Worm (Caenorhabditis elegans): Measurements from ENCODE around the gene M02B1.4.

ce11 chrIV:12817539-12817938 is 7.6 kb downstream of the M02B1.4 start:
- TF ChIP-seq aly-2 (tag; optimal IDR thresholded peaks at IDR 0.05): no peak
- no peak for TF ChIP-seq sma-9 (GFP tag; optimal IDR thresholded peaks at IDR 0.05)
- no peak for TF ChIP-seq sma-9 (tag; optimal IDR thresholded peaks at IDR 0.05)
- TF ChIP-seq lin-39 (tag; optimal IDR thresholded peaks at IDR 0.05): no peak
- no peak for TF ChIP-seq nhr-23 (tag; optimal IDR thresholded peaks at IDR 0.05)
- no peak for TF ChIP-seq ztf-11 (tag; optimal IDR thresholded peaks at IDR 0.05)
- no peak for TF ChIP-seq ama-1 (optimal IDR thresholded peaks at IDR 0.05)
- no peak for TF ChIP-seq ztf-4 (tag; optimal IDR thresholded peaks at IDR 0.05)
- no peak for TF ChIP-seq skn-1 (tag; optimal IDR thresholded peaks at IDR 0.05)
- no peak for TF ChIP-seq alr-1 (tag; optimal IDR thresholded peaks at IDR 0.05)
- TF ChIP-seq unc-62 (GFP tag; optimal IDR thresholded peaks at IDR 0.05): no peak
- TF ChIP-seq ceh-82 (tag; optimal IDR thresholded peaks at IDR 0.05): no peak
- TF ChIP-seq dmd-4 (tag; optimal IDR thresholded peaks at IDR 0.05): no peak
- TF ChIP-seq gmeb-1 (tag; optimal IDR thresholded peaks at IDR 0.05): no peak

All from whole organism, L2 larva.